Worm (Caenorhabditis elegans) whole organism, L1 larva: ENCODE results near the gene Y69H2.15.

ENCODE experiments used
- C34B4.2 ChIP-seq: sonication (generic microtip); optimal IDR thresholded peaks from 2 replicates; lab custom pipeline; 2017; ENCODE audit warnings: mild to moderate bottlenecking, missing genetic modification characterization, missing compliant biosample characterization
- aly-2 ChIP-seq: fragments of 150-350 bp; optimal IDR thresholded peaks from 2 replicates; lab custom pipeline; 2014; ENCODE audit warnings: missing biosample characterization, missing genetic modification characterization
- ama-1 ChIP-seq: fragments of 150-350 bp; optimal IDR thresholded peaks from 2 replicates; lab custom pipeline; 2014
- blmp-1 ChIP-seq: fragments of 150-350 bp; optimal IDR thresholded peaks from 2 replicates; lab custom pipeline; 2014; ENCODE audit warnings: missing biosample characterization, missing genetic modification characterization
- ceh-63 ChIP-seq: fragments of 200-800 bp; sonication (Bioruptor generic); optimal IDR thresholded peaks from 2 replicates; lab custom pipeline; 2018; ENCODE audit warnings: mild to moderate bottlenecking, missing genetic modification characterization, missing compliant biosample characterization
- ceh-88 ChIP-seq: fragments of 200-800 bp; sonication (Bioruptor generic); IDR thresholded peaks from 2 replicates; pipeline ENCODE4 v1.3.6; 2022; ENCODE audit warnings: missing genetic modification characterization, missing compliant biosample characterization
- efl-1 ChIP-seq, 4 experiments: fragments of 150-350 bp; optimal IDR thresholded peaks in 3 of 4; peaks in 1 of 4; 1 replicate in 1 of 4; 2 replicates in 3 of 4; lab custom pipeline; 2014; ENCODE audit warnings: missing biosample characterization in 2 of 4, missing genetic modification characterization in 2 of 4, missing genetic modification reagents in 2 of 4
- egl-27 ChIP-seq, 2 experiments: fragments of 150-350 bp in 1 of 2; sonication (generic microtip); optimal IDR thresholded peaks; 3 replicates each; lab custom pipeline; 2017 to 2018; ENCODE audit warnings: missing biosample characterization in 2 of 2, missing genetic modification characterization in 2 of 2, missing genetic modification reagents in 2 of 2
- elt-2 ChIP-seq: sonication (generic microtip); optimal IDR thresholded peaks from 2 replicates; lab custom pipeline; 2016; ENCODE audit warnings: missing genetic modification characterization, mild to moderate bottlenecking, inconsistent platforms, missing compliant biosample characterization, missing genetic modification reagents
- elt-3 ChIP-seq, 6 experiments: fragments of 150-350 bp in 1 of 6; sonication (generic microtip); optimal IDR thresholded peaks; 2 replicates each; lab custom pipeline; 2017 to 2018; ENCODE audit warnings: missing biosample characterization in 6 of 6, missing genetic modification characterization in 6 of 6, inconsistent platforms in 1 of 6
- fkh-10 ChIP-seq: sonication (generic microtip); optimal IDR thresholded peaks from 2 replicates; lab custom pipeline; 2017; ENCODE audit warnings: missing biosample characterization, missing genetic modification reagents, missing genetic modification characterization
- fos-1 ChIP-seq: fragments of 150-350 bp; optimal IDR thresholded peaks from 2 replicates; lab custom pipeline; 2014; ENCODE audit warnings: missing biosample characterization, missing genetic modification characterization
- grh-1 ChIP-seq: fragments of 200-800 bp; sonication (Bioruptor generic); IDR thresholded peaks from 2 replicates; pipeline ENCODE4 v1.3.6; 2022; ENCODE audit warnings: missing genetic modification reagents, missing genetic modification characterization, missing compliant biosample characterization
- hlh-17 ChIP-seq: fragments of 200-800 bp; sonication (Bioruptor generic); optimal IDR thresholded peaks from 2 replicates; lab custom pipeline; 2018; ENCODE audit warnings: missing genetic modification characterization, mild to moderate bottlenecking, missing compliant biosample characterization, moderate library complexity, borderline replicate concordance
- hlh-4 ChIP-seq: sonication (generic microtip); optimal IDR thresholded peaks from 2 replicates; lab custom pipeline; 2016; ENCODE audit warnings: mild to moderate bottlenecking, missing genetic modification characterization, missing compliant biosample characterization
- hpl-2 ChIP-seq: fragments of 150-350 bp; optimal IDR thresholded peaks from 2 replicates; lab custom pipeline; 2014; ENCODE audit warnings: missing biosample characterization, missing genetic modification reagents, missing genetic modification characterization
- jun-1 ChIP-seq: fragments of 150-350 bp; optimal IDR thresholded peaks from 2 replicates; lab custom pipeline; 2014; ENCODE audit warnings: missing biosample characterization, missing genetic modification reagents, missing genetic modification characterization
- lin-13 ChIP-seq: fragments of 150-350 bp; optimal IDR thresholded peaks from 2 replicates; lab custom pipeline; 2014; ENCODE audit warnings: missing biosample characterization, missing genetic modification reagents, missing genetic modification characterization
- lin-14 ChIP-seq: fragments of 200-800 bp; sonication (Bioruptor generic); optimal IDR thresholded peaks from 2 replicates; lab custom pipeline; 2018; ENCODE audit warnings: mild to moderate bottlenecking, missing genetic modification characterization, moderate library complexity, missing compliant biosample characterization
- lin-15B ChIP-seq: fragments of 150-350 bp; sonication (generic microtip); optimal IDR thresholded peaks from 3 replicates; lab custom pipeline; 2014; ENCODE audit warnings: missing biosample characterization, missing genetic modification characterization
- lsy-2 ChIP-seq, 2 experiments: fragments of 150-350 bp; optimal IDR thresholded peaks; 2 replicates each; lab custom pipeline; 2014; ENCODE audit warnings: missing biosample characterization in 2 of 2, missing genetic modification characterization in 2 of 2
- mab-9 ChIP-seq: fragments of 200-800 bp; sonication (Bioruptor generic); IDR thresholded peaks from 2 replicates; pipeline ENCODE4 v1.3.6; 2022; ENCODE audit warnings: missing genetic modification reagents, missing genetic modification characterization, missing compliant biosample characterization
- mdl-1 ChIP-seq, 2 experiments: fragments of 150-350 bp; optimal IDR thresholded peaks; 2 replicates each; lab custom pipeline; 2014 to 2017; ENCODE audit warnings: missing biosample characterization in 2 of 2, missing genetic modification characterization in 2 of 2, inconsistent platforms in 1 of 2
- mep-1 ChIP-seq: fragments of 150-350 bp; optimal IDR thresholded peaks from 2 replicates; lab custom pipeline; 2014; ENCODE audit warnings: missing biosample characterization, missing genetic modification characterization
- nhr-12 ChIP-seq: sonication (generic microtip); optimal IDR thresholded peaks from 2 replicates; lab custom pipeline; 2017; ENCODE audit warnings: missing biosample characterization, missing genetic modification characterization
- nhr-19 ChIP-seq: fragments of 200-800 bp; sonication (Bioruptor generic); conservative IDR thresholded peaks from 2 replicates; pipeline ENCODE4 v1.3.6; 2022; ENCODE audit warnings: missing genetic modification characterization, missing compliant biosample characterization
- nhr-20 ChIP-seq: sonication (generic microtip); optimal IDR thresholded peaks from 2 replicates; lab custom pipeline; 2016; ENCODE audit warnings: mild to moderate bottlenecking, missing genetic modification characterization, missing compliant biosample characterization
- nhr-237 ChIP-seq: fragments of 150-350 bp; optimal IDR thresholded peaks from 2 replicates; lab custom pipeline; 2014; ENCODE audit warnings: missing biosample characterization, missing genetic modification characterization
- nhr-28 ChIP-seq: fragments of 150-350 bp; optimal IDR thresholded peaks from 2 replicates; lab custom pipeline; 2014; ENCODE audit warnings: missing biosample characterization, missing genetic modification characterization
- nhr-71 ChIP-seq: sonication (generic microtip); optimal IDR thresholded peaks from 2 replicates; lab custom pipeline; 2016; ENCODE audit warnings: mild to moderate bottlenecking, missing genetic modification characterization, moderate library complexity, missing compliant biosample characterization
- nhr-76 ChIP-seq: sonication (generic microtip); optimal IDR thresholded peaks from 2 replicates; lab custom pipeline; 2017; ENCODE audit warnings: missing biosample characterization, missing genetic modification characterization
- nhr-85 ChIP-seq: sonication (generic microtip); peaks from one replicate; lab custom pipeline; 2016; ENCODE audit warnings: missing genetic modification characterization, inconsistent platforms, missing compliant biosample characterization
- nhr-90 ChIP-seq: sonication (generic microtip); optimal IDR thresholded peaks from 2 replicates; lab custom pipeline; 2016; ENCODE audit warnings: mild to moderate bottlenecking, missing genetic modification characterization, missing compliant biosample characterization; ENCODE audit not compliant: poor library complexity
- rnt-1 ChIP-seq: sonication (generic microtip); optimal IDR thresholded peaks from 2 replicates; lab custom pipeline; 2016; ENCODE audit warnings: mild to moderate bottlenecking, missing genetic modification characterization, moderate library complexity, missing compliant biosample characterization
- skn-1 ChIP-seq: fragments of 150-350 bp; optimal IDR thresholded peaks from 2 replicates; lab custom pipeline; 2014; ENCODE audit warnings: missing biosample characterization, missing genetic modification characterization
- sox-4 ChIP-seq: sonication (generic microtip); optimal IDR thresholded peaks from 2 replicates; lab custom pipeline; 2016; ENCODE audit warnings: missing genetic modification characterization, missing compliant biosample characterization
- tbx-2 ChIP-seq: sonication (generic microtip); optimal IDR thresholded peaks from 2 replicates; lab custom pipeline; 2016; ENCODE audit warnings: missing genetic modification characterization, missing compliant biosample characterization
- unc-62 ChIP-seq: fragments of 150-350 bp; optimal IDR thresholded peaks from 2 replicates; lab custom pipeline; 2014; ENCODE audit warnings: missing biosample characterization, missing genetic modification reagents, missing genetic modification characterization
- unc-86 ChIP-seq: sonication (generic microtip); optimal IDR thresholded peaks from 2 replicates; lab custom pipeline; 2016; ENCODE audit warnings: missing genetic modification characterization, missing compliant biosample characterization
- xbp-1 ChIP-seq: sonication (generic microtip); optimal IDR thresholded peaks from 2 replicates; lab custom pipeline; 2016; ENCODE audit warnings: missing genetic modification characterization, missing compliant biosample characterization
- zip-4 ChIP-seq: fragments of 200-800 bp; sonication (Bioruptor generic); optimal IDR thresholded peaks from 2 replicates; lab custom pipeline; 2018; ENCODE audit warnings: mild to moderate bottlenecking, missing genetic modification characterization, moderate library complexity, missing compliant biosample characterization
- ztf-11 ChIP-seq, 2 experiments: sonication (generic microtip); optimal IDR thresholded peaks; 2 replicates each; lab custom pipeline; 2016 to 2017; ENCODE audit warnings: missing genetic modification characterization in 2 of 2, missing biosample characterization in 1 of 2, missing compliant biosample characterization in 1 of 2

Y69H2.15 gene

ce11 chrV:18650043-18650442, 23.4 kb upstream of the Y69H2.15 start, which contains the start of gene egas-2:
TSS of gene egas-2 (plus strand) at chrV:18650343.
- TF ChIP-seq unc-62 (GFP tag; lab: Kevin White, UChicago), result no peak
- no peak for TF ChIP-seq xbp-1
- no peak for TF ChIP-seq elt-2 (tag; lab: Kevin White, UChicago)
- TF ChIP-seq hlh-4 (tag; lab: Kevin White, UChicago), result no peak
- TF ChIP-seq hlh-17 (GFP tag; lab: Kevin White, UChicago), result no peak
- no peak for TF ChIP-seq ama-1
- TF ChIP-seq fkh-10 (GFP tag; lab: Kevin White, UChicago), result no peak
- no peak for TF ChIP-seq unc-86 (tag; lab: Kevin White, UChicago)
- no peak for TF ChIP-seq mep-1 (tag; lab: Kevin White, UChicago)
- no peak for TF ChIP-seq grh-1
- TF ChIP-seq rnt-1 (tag; lab: Kevin White, UChicago), result no peak
- TF ChIP-seq ztf-11 (tag; optimal IDR thresholded peaks at IDR 0.05; lab: Kevin White, UChicago), result no peak
- no peak for TF ChIP-seq nhr-71 (tag; lab: Kevin White, UChicago)
- TF ChIP-seq nhr-28, result no peak
- no peak for TF ChIP-seq ceh-88 (GFP tag; lab: Robert Waterston, UW)
- no peak for TF ChIP-seq mab-9
- TF ChIP-seq nhr-90, result no peak

ce11 chrV:18644258-18644657, 17.6 kb upstream of the Y69H2.15 start:
- TF ChIP-seq jun-1, result no peak
- no peak for TF ChIP-seq lsy-2 (tag; optimal IDR thresholded peaks at IDR 0.05; lab: Kevin White, UChicago)
- no peak for TF ChIP-seq skn-1 (tag; lab: Kevin White, UChicago)
- no peak for TF ChIP-seq zip-4 (GFP tag; lab: Kevin White, UChicago)
- no peak for TF ChIP-seq nhr-20 (tag; lab: Kevin White, UChicago)
- no peak for TF ChIP-seq lin-14 (GFP tag; lab: Kevin White, UChicago)
- TF ChIP-seq mdl-1 (tag; optimal IDR thresholded peaks at IDR 0.05; lab: Kevin White, UChicago), result no peak
- TF ChIP-seq sox-4 (tag; lab: Kevin White, UChicago), result no peak
- no peak for TF ChIP-seq xbp-1
- TF ChIP-seq nhr-237 (tag; lab: Kevin White, UChicago), result no peak

ce11 chrV:18639601-18640354, 13.1 kb upstream of the Y69H2.15 start, which contains the start of gene egas-1:
TSS of gene egas-1 (plus strand) at chrV:18640304.
- TF ChIP-seq nhr-12 (tag; lab: Kevin White, UChicago) (no peak), fos-1 (tag; lab: Kevin White, UChicago) (peak; percentile 4), ceh-63 (GFP tag; lab: Kevin White, UChicago) (no peak), lin-15B (tag; lab: Kevin White, UChicago) (no peak), nhr-90 (peak; percentile 58), efl-1 (optimal IDR thresholded peaks at IDR 0.05; lab: Kevin White, UChicago) (peak; percentile 1 to 18), efl-1 (GFP tag; optimal IDR thresholded peaks at IDR 0.05 in 1 of 2; lab: Kevin White, UChicago) (peak in 1 of 2 experiments; percentile 86), ama-1 (peak; percentile 78), nhr-85 (tag; lab: Kevin White, UChicago) (peak; percentile 84), nhr-76 (tag; lab: Kevin White, UChicago) (no peak), blmp-1 (peak; percentile 2), C34B4.2 (tag; lab: Kevin White, UChicago) (no peak), elt-3 (tag; optimal IDR thresholded peaks at IDR 0.05; lab: Kevin White, UChicago) (peak in 1 of 6 experiments; percentile 61), egl-27 (tag; optimal IDR thresholded peaks at IDR 0.05; lab: Kevin White, UChicago) (no peak), aly-2 (tag; lab: Kevin White, UChicago) (peak; percentile 82), nhr-19 (GFP tag; lab: Robert Waterston, UW) (peak; percentile 78), tbx-2 (tag; lab: Kevin White, UChicago) (peak; percentile 12), hpl-2 (GFP tag; lab: Kevin White, UChicago) (no peak), lsy-2 (tag; optimal IDR thresholded peaks at IDR 0.05; lab: Kevin White, UChicago) (peak in 1 of 2 experiments; percentile 2), nhr-20 (tag; lab: Kevin White, UChicago) (peak; percentile 19), lin-13 (no peak)
